Worm (Caenorhabditis elegans) whole organism, young adult: Measurements from ENCODE around the gene ZK632.2.

Source experiments
- B0019.2 ChIP-seq: fragments of 200-800 bp; sonication (Bioruptor generic); conservative IDR thresholded peaks from 2 replicates; pipeline ENCODE4 v1.3.6; 2022; ENCODE audit warnings: missing genetic modification reagents, missing genetic modification characterization, missing compliant biosample characterization
- F39B2.1 ChIP-seq: fragments of 200-800 bp; sonication (Bioruptor generic); IDR thresholded peaks from 2 replicates; pipeline ENCODE4 v1.3.6; 2022; ENCODE audit warnings: missing genetic modification reagents, missing genetic modification characterization, missing compliant biosample characterization
- F49E8.2 ChIP-seq: sonication (generic microtip); optimal IDR thresholded peaks from 3 replicates; lab custom pipeline; 2017; ENCODE audit warnings: missing genetic modification characterization, mild to moderate bottlenecking, missing compliant biosample characterization, antibody characterized with exemption, moderate library complexity; ENCODE audit not compliant: insufficient read depth
- K11D2.4 ChIP-seq: fragments of 200-800 bp; sonication (Bioruptor generic); IDR thresholded peaks from 2 replicates; pipeline ENCODE4 v1.3.6; 2022; ENCODE audit warnings: missing genetic modification reagents, missing genetic modification characterization, missing compliant biosample characterization
- K12H6.12 ChIP-seq: fragments of 200-800 bp; sonication (Bioruptor generic); optimal IDR thresholded peaks from 2 replicates; lab custom pipeline; 2018; ENCODE audit warnings: mild to moderate bottlenecking, missing genetic modification characterization, missing compliant biosample characterization
- T07F8.4 ChIP-seq: sonication (generic microtip); optimal IDR thresholded peaks from 2 replicates; lab custom pipeline; 2016; ENCODE audit warnings: mild to moderate bottlenecking, missing genetic modification characterization, moderate library complexity, missing compliant biosample characterization
- Y56A3A.18 ChIP-seq: fragments of 200-800 bp; sonication (Bioruptor generic); IDR thresholded peaks from 2 replicates; pipeline ENCODE4 v1.3.6; 2022; ENCODE audit warnings: missing genetic modification reagents, missing genetic modification characterization, missing compliant biosample characterization
- Y67H2A.10 ChIP-seq: fragments of 200-800 bp; sonication (Bioruptor generic); conservative IDR thresholded peaks from 2 replicates; pipeline ENCODE4 v1.3.6; 2022; ENCODE audit warnings: missing genetic modification reagents, missing genetic modification characterization, missing compliant biosample characterization
- Y79H2A.3 ChIP-seq: fragments of 200-800 bp; sonication (Bioruptor generic); conservative IDR thresholded peaks from 2 replicates; pipeline ENCODE4 v1.3.6; 2022; ENCODE audit warnings: missing genetic modification reagents, missing genetic modification characterization, missing compliant biosample characterization
- ZK185.1 ChIP-seq: sonication (generic microtip); optimal IDR thresholded peaks from 2 replicates; lab custom pipeline; 2016; ENCODE audit warnings: mild to moderate bottlenecking, missing genetic modification characterization, missing compliant biosample characterization; ENCODE audit not compliant: poor library complexity, severe bottlenecking
- akir-1 ChIP-seq: fragments of 200-800 bp; sonication (Bioruptor generic); optimal IDR thresholded peaks from 2 replicates; lab custom pipeline; 2018; ENCODE audit warnings: mild to moderate bottlenecking, missing genetic modification characterization, moderate library complexity, missing compliant biosample characterization
- ama-1 ChIP-seq, 3 experiments: fragments of 150-350 bp in 1 of 3; sonication (generic microtip) in 2 of 3; optimal IDR thresholded peaks; 2 replicates each; lab custom pipeline; 2014 to 2018; ENCODE audit warnings: missing biosample characterization in 2 of 3, missing genetic modification characterization in 2 of 3, missing genetic modification reagents in 2 of 3
- aptf-3 ChIP-seq: fragments of 200-800 bp; sonication (Bioruptor generic); IDR thresholded peaks from 2 replicates; pipeline ENCODE4 v1.3.6; 2022; ENCODE audit warnings: missing genetic modification characterization, missing compliant biosample characterization
- atf-7 ChIP-seq: sonication (generic microtip); optimal IDR thresholded peaks from 2 replicates; lab custom pipeline; 2017; ENCODE audit warnings: mild to moderate bottlenecking, missing genetic modification characterization, missing compliant biosample characterization
- athp-1 ChIP-seq: sonication (generic microtip); optimal IDR thresholded peaks from 2 replicates; lab custom pipeline; 2017; ENCODE audit warnings: mild to moderate bottlenecking, missing genetic modification characterization, missing compliant biosample characterization
- attf-3 ChIP-seq: fragments of 200-800 bp; sonication (Bioruptor generic); conservative IDR thresholded peaks from 2 replicates; pipeline ENCODE4 v1.3.6; 2022; ENCODE audit warnings: missing genetic modification reagents, missing genetic modification characterization, missing compliant biosample characterization
- ceh-100 ChIP-seq: fragments of 200-800 bp; sonication (Bioruptor generic); IDR thresholded peaks from 2 replicates; pipeline ENCODE4 v1.3.6; 2022; ENCODE audit warnings: missing genetic modification reagents, missing genetic modification characterization, missing compliant biosample characterization
- ceh-27 ChIP-seq: fragments of 200-800 bp; sonication (Bioruptor generic); optimal IDR thresholded peaks from 2 replicates; lab custom pipeline; 2018; ENCODE audit warnings: mild to moderate bottlenecking, missing genetic modification characterization, moderate library complexity, missing compliant biosample characterization
- ceh-40 ChIP-seq: fragments of 200-800 bp; sonication (Bioruptor generic); IDR thresholded peaks from 2 replicates; pipeline ENCODE4 v1.3.6; 2022; ENCODE audit warnings: missing genetic modification characterization, missing compliant biosample characterization
- ceh-91 ChIP-seq: fragments of 200-800 bp; sonication (Bioruptor generic); IDR thresholded peaks from 2 replicates; pipeline ENCODE4 v1.3.6; 2022; ENCODE audit warnings: missing genetic modification reagents, missing genetic modification characterization, missing compliant biosample characterization
- dpff-1 ChIP-seq: sonication (generic microtip); optimal IDR thresholded peaks from 2 replicates; lab custom pipeline; 2017; ENCODE audit warnings: mild to moderate bottlenecking, missing genetic modification characterization, missing compliant biosample characterization
- dpl-1 ChIP-seq: fragments of 150-350 bp; optimal IDR thresholded peaks from 2 replicates; lab custom pipeline; 2014; ENCODE audit warnings: missing biosample characterization, missing genetic modification reagents, missing genetic modification characterization
- egl-44 ChIP-seq: fragments of 200-800 bp; sonication (Bioruptor generic); IDR thresholded peaks from 2 replicates; pipeline ENCODE4 v1.3.6; 2022; ENCODE audit warnings: missing genetic modification reagents, missing genetic modification characterization, missing compliant biosample characterization
- him-1 ChIP-seq: sonication (generic microtip); optimal IDR thresholded peaks from 2 replicates; lab custom pipeline; 2016; ENCODE audit warnings: missing genotype, missing genetic modification reagents, missing genetic modification characterization, missing compliant biosample characterization
- hlh-12 ChIP-seq: sonication (generic microtip); optimal IDR thresholded peaks from 2 replicates; lab custom pipeline; 2016; ENCODE audit warnings: missing genetic modification characterization, missing compliant biosample characterization
- hrde-1 ChIP-seq: sonication (generic microtip); optimal IDR thresholded peaks from 2 replicates; lab custom pipeline; 2016; ENCODE audit warnings: missing genetic modification characterization, mild to moderate bottlenecking, missing compliant biosample characterization, moderate library complexity, missing genotype, missing genetic modification reagents, borderline replicate concordance
- lag-1 ChIP-seq: fragments of 200-800 bp; sonication (Bioruptor generic); IDR thresholded peaks from 2 replicates; pipeline ENCODE4 v1.3.6; 2022; ENCODE audit warnings: missing genetic modification reagents, missing genetic modification characterization, missing compliant biosample characterization
- let-526 ChIP-seq: fragments of 200-800 bp; sonication (Bioruptor generic); IDR thresholded peaks from 2 replicates; pipeline ENCODE4 v1.3.6; 2022; ENCODE audit warnings: missing genetic modification reagents, missing genetic modification characterization, missing compliant biosample characterization
- let-607 ChIP-seq, 2 experiments: fragments of 200-800 bp in 1 of 2; sonication (Bioruptor generic) in 1 of 2; sonication (generic microtip) in 1 of 2; optimal IDR thresholded peaks; 2 replicates each; lab custom pipeline; 2016 to 2018; ENCODE audit warnings: mild to moderate bottlenecking in 2 of 2, missing compliant biosample characterization in 2 of 2, missing genetic modification characterization in 2 of 2, moderate library complexity in 2 of 2, missing genotype in 1 of 2
- lin-35 ChIP-seq, 3 experiments: fragments of 150-350 bp in 2 of 3; sonication (generic microtip) in 1 of 3; optimal IDR thresholded peaks; 2 replicates each; lab custom pipeline; 2014 to 2018; ENCODE audit warnings: missing biosample characterization in 3 of 3, missing genetic modification characterization in 3 of 3, missing genetic modification reagents in 3 of 3
- lin-40 ChIP-seq: sonication (generic microtip); optimal IDR thresholded peaks from 2 replicates; lab custom pipeline; 2016; ENCODE audit warnings: missing genetic modification characterization, mild to moderate bottlenecking, missing compliant biosample characterization, missing genotype, missing genetic modification reagents
- lin-54 ChIP-seq: fragments of 200-800 bp; sonication (Bioruptor generic); optimal IDR thresholded peaks from 2 replicates; lab custom pipeline; 2018; ENCODE audit warnings: mild to moderate bottlenecking, missing genetic modification characterization, missing compliant biosample characterization
- lir-1 ChIP-seq: fragments of 200-800 bp; sonication (Bioruptor generic); conservative IDR thresholded peaks from 2 replicates; pipeline ENCODE4 v1.3.6; 2022; ENCODE audit warnings: missing genetic modification reagents, missing genetic modification characterization, missing compliant biosample characterization
- madf-10 ChIP-seq: sonication (generic microtip); optimal IDR thresholded peaks from 2 replicates; lab custom pipeline; 2016; ENCODE audit warnings: mild to moderate bottlenecking, missing genetic modification characterization, missing compliant biosample characterization
- mxl-1 ChIP-seq: sonication (generic microtip); optimal IDR thresholded peaks from 2 replicates; lab custom pipeline; 2016; ENCODE audit warnings: missing genetic modification characterization, missing compliant biosample characterization
- pbrm-1 ChIP-seq: fragments of 200-800 bp; sonication (Bioruptor generic); IDR thresholded peaks from 2 replicates; pipeline ENCODE4 v1.3.6; 2022; ENCODE audit warnings: missing genetic modification reagents, missing genetic modification characterization, missing compliant biosample characterization
- rcor-1 ChIP-seq: fragments of 200-800 bp; sonication (Bioruptor generic); IDR thresholded peaks from 2 replicates; pipeline ENCODE4 v1.3.6; 2022; ENCODE audit warnings: missing genetic modification reagents, missing genetic modification characterization, missing compliant biosample characterization
- repo-1 ChIP-seq: sonication (generic microtip); optimal IDR thresholded peaks from 2 replicates; lab custom pipeline; 2017; ENCODE audit warnings: mild to moderate bottlenecking, missing genetic modification characterization, missing compliant biosample characterization
- somi-1 ChIP-seq: fragments of 200-800 bp; sonication (Bioruptor generic); optimal IDR thresholded peaks from 2 replicates; lab custom pipeline; 2018; ENCODE audit warnings: mild to moderate bottlenecking, missing genetic modification characterization, missing compliant biosample characterization
- tbp1 ChIP-seq: fragments of 200-800 bp; sonication (Bioruptor generic); optimal IDR thresholded peaks from 2 replicates; lab custom pipeline; 2018; ENCODE audit warnings: mild to moderate bottlenecking, missing genetic modification characterization, missing compliant biosample characterization
- tbx-9 ChIP-seq: sonication (generic microtip); optimal IDR thresholded peaks from 2 replicates; lab custom pipeline; 2016; ENCODE audit warnings: borderline replicate concordance, missing genetic modification characterization, inconsistent platforms, missing compliant biosample characterization
- unc-62 ChIP-seq: fragments of 150-350 bp; optimal IDR thresholded peaks from 2 replicates; lab custom pipeline; 2014; ENCODE audit warnings: missing biosample characterization, missing genetic modification reagents, missing genetic modification characterization
- xnd-1 ChIP-seq: sonication (generic microtip); optimal IDR thresholded peaks from 2 replicates; lab custom pipeline; 2016; ENCODE audit warnings: missing genotype, missing genetic modification reagents, missing genetic modification characterization, missing compliant biosample characterization
- ztf-22 ChIP-seq: fragments of 200-800 bp; sonication (Bioruptor generic); optimal IDR thresholded peaks from 2 replicates; lab custom pipeline; 2018; ENCODE audit warnings: mild to moderate bottlenecking, missing genetic modification characterization, moderate library complexity, missing compliant biosample characterization
- ztf-26 ChIP-seq: sonication (generic microtip); optimal IDR thresholded peaks from 2 replicates; lab custom pipeline; 2017; ENCODE audit warnings: missing genetic modification characterization, missing compliant biosample characterization

Gene ZK632.2

DNA sequence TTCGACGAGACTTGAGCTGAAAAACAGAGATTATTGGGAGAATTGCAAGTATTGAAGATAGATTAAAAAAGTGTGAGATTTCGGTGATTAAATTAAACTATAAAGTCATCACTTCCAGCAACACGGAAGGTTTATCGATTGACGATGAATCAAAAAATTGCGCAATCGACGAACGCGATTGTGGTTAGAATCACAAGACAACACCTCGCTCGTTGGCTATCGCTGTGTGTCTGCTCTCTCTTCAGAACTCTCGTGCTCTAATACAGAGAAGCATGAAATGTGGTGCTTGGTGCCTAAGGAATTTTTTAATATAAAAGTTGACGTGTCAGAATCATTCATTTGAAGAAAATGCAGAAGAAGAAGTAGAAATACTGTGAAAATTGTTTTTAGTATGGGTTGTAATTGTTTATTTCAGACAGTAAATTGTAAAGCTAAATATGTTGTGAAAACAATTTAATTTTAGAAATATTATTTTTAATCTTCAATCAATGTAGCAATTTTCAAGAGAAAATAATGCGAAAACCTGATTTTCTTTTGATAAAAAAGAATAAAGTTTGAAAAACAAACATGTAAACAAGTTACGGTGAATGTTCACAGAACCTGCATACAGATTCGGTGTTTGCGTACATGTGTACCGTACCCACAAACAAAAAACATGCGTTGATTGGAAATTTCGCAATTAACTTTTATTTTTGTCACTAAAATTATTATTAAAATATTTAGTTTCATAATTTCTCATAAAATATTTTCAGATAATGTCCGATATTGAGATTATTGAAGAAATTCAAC is 28.4 kb downstream of the ZK632.2 start, which contains the start of the genes ZK632.10 and ZK632.11 (continued):
- TF ChIP-seq Y79H2A.3 (GFP tag; lab: Robert Waterston, UW) (no peak), athp-1 (tag; lab: Kevin White, UChicago) (no peak), ceh-100 (GFP tag; lab: Robert Waterston, UW) (no peak), K12H6.12 (peak; percentile 59), lir-1 (GFP tag; lab: Robert Waterston, UW) (no peak), Y67H2A.10 (GFP tag; lab: Robert Waterston, UW) (no peak), ceh-91 (GFP tag; lab: Robert Waterston, UW) (peak; percentile 53), F49E8.2 (peak; percentile 8), madf-10 (tag; lab: Kevin White, UChicago) (no peak), hlh-12 (tag; lab: Kevin White, UChicago) (no peak), xnd-1 (tag; lab: Kevin White, UChicago) (no peak), let-526 (GFP tag; lab: Robert Waterston, UW) (no peak), ceh-40 (no peak), repo-1 (tag; lab: Kevin White, UChicago) (no peak), ama-1 (optimal IDR thresholded peaks at IDR 0.05; lab: Kevin White, UChicago) (no peak), ama-1 (GFP tag; optimal IDR thresholded peaks at IDR 0.05; lab: Kevin White, UChicago) (no peak), tbp1 (GFP tag; lab: Kevin White, UChicago) (no peak), Y56A3A.18 (no peak), let-607 (tag; optimal IDR thresholded peaks at IDR 0.05; lab: Kevin White, UChicago) (no peak), him-1 (no peak), lin-40 (tag; lab: Kevin White, UChicago) (no peak), lin-54 (peak; percentile 31), ztf-22 (no peak), mxl-1 (tag; lab: Kevin White, UChicago) (no peak), K11D2.4 (GFP tag; lab: Robert Waterston, UW) (no peak), pbrm-1 (GFP tag; lab: Robert Waterston, UW) (peak; percentile 56), T07F8.4 (no peak), dpff-1 (no peak), akir-1 (GFP tag; lab: Kevin White, UChicago) (no peak), ceh-27 (GFP tag; lab: Kevin White, UChicago) (peak; percentile 20), hrde-1 (tag; lab: Kevin White, UChicago) (no peak), attf-3 (GFP tag; lab: Robert Waterston, UW) (no peak), aptf-3 (GFP tag; lab: Robert Waterston, UW) (no peak)

DNA sequence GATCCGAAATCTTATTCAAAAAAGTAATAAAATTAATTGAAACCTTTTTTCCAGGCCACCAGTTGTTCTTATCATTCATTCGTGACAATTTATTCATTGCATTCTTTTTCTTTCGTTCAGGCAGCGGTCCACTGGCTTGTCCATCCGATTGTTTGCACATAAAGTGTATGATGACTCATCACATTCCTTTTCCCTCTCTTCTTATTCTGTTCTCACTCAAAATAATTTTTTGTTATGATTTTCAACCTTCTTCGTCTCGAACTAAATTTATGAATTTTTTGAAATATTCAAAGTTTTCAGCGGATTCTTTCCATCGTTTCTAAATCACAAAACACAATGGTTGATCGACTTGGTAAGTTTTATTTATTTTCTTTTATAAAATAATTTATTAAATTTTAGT is 31.6 kb downstream of the ZK632.2 start, which contains the start of gene ZK632.12:
TSS of gene ZK632.12 (plus strand) at position 301 of the 400 bp plus-strand sequence.
- TF ChIP-seq ZK185.1 (tag; lab: Kevin White, UChicago) (no peak), ztf-26 (tag; lab: Kevin White, UChicago) (no peak), unc-62 (no peak), lag-1 (no peak), repo-1 (tag; lab: Kevin White, UChicago) (no peak), tbx-9 (tag; lab: Kevin White, UChicago) (no peak), egl-44 (GFP tag; lab: Robert Waterston, UW) (no peak), atf-7 (no peak), dpff-1 (no peak), ceh-27 (GFP tag; lab: Kevin White, UChicago) (no peak), F39B2.1 (GFP tag; lab: Robert Waterston, UW) (no peak), rcor-1 (GFP tag; lab: Robert Waterston, UW) (no peak), xnd-1 (tag; lab: Kevin White, UChicago) (no peak), somi-1 (GFP tag; lab: Kevin White, UChicago) (no peak), lin-35 (GFP tag; optimal IDR thresholded peaks at IDR 0.05; lab: Kevin White, UChicago) (no peak), dpl-1 (no peak), B0019.2 (GFP tag; lab: Robert Waterston, UW) (no peak)
